Worm (Caenorhabditis elegans): ENCODE measurements around the gene Y57G7A.2.

Gene Y57G7A.2

DNA sequence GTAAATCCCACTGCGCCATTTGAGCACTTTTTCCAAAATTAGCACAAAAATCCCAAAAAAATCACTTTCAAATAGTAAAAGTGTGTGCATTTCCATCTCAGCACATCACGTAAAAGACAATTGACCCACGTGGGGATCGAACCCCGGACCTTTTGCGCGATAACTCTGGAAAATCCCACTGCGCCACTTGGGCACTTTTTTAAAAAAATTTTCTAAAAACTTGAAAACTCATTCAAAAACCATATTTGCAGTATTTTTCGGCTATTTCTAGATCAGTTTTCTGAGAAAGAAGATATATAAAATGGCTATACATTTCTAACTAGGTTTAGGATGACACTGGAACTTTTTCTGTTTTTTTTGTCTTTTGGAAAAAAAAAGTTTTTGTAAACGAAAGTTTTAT is 44.2 kb downstream of the Y57G7A.2 start:
- TF ChIP-seq lin-40 (tag; optimal IDR thresholded peaks at IDR 0.05) = no peak
- no peak for TF ChIP-seq rpc-1 (optimal IDR thresholded peaks at IDR 0.05)
- peak; percentile 7 for TF ChIP-seq rpc-1 (tag; optimal IDR thresholded peaks at IDR 0.05)

ce11 chrII:1341416-1341815 is 45.5 kb downstream of the Y57G7A.2 start:
- no peak for TF ChIP-seq Y95B8A.8 (GFP tag; IDR thresholded peaks at IDR 0.05)
- no peak for TF ChIP-seq madf-10 (tag; optimal IDR thresholded peaks at IDR 0.05)
- TF ChIP-seq F22D6.2 (tag; optimal IDR thresholded peaks at IDR 0.05) = no peak
- TF ChIP-seq aptf-2 (GFP tag; conservative IDR thresholded peaks at IDR 0.05) = no peak
- TF ChIP-seq pbrm-1 (GFP tag; IDR thresholded peaks at IDR 0.05) = no peak
- TF ChIP-seq hmg-1.2 (GFP tag; IDR thresholded peaks at IDR 0.05) = no peak
- no peak for TF ChIP-seq F39B2.1 (GFP tag; IDR thresholded peaks at IDR 0.05)
- no peak for TF ChIP-seq lir-1 (GFP tag; conservative IDR thresholded peaks at IDR 0.05)
- no peak for TF ChIP-seq sea-2 (GFP tag; IDR thresholded peaks at IDR 0.05)
- TF ChIP-seq attf-3 (GFP tag; conservative IDR thresholded peaks at IDR 0.05) = no peak
- no peak for TF ChIP-seq athp-1 (tag; optimal IDR thresholded peaks at IDR 0.05)
- no peak for TF ChIP-seq B0261.1 (tag; optimal IDR thresholded peaks at IDR 0.05)
- TF ChIP-seq hlh-26 (GFP tag; conservative IDR thresholded peaks at IDR 0.05) = no peak
- no peak for TF ChIP-seq Y79H2A.3 (GFP tag; conservative IDR thresholded peaks at IDR 0.05)
- TF ChIP-seq attf-6 (GFP tag; IDR thresholded peaks at IDR 0.05) = no peak
- no peak for TF ChIP-seq ets-4 (GFP tag; optimal IDR thresholded peaks at IDR 0.05)
- TF ChIP-seq tbp1 (GFP tag; optimal IDR thresholded peaks at IDR 0.05) = no peak
- TF ChIP-seq nfya-2 (GFP tag; IDR thresholded peaks at IDR 0.05) = no peak
- TF ChIP-seq ztf-6 (GFP tag; IDR thresholded peaks at IDR 0.05) = no peak

ce11 chrII:1343748-1344147 is 47.9 kb downstream of the Y57G7A.2 start:
- TF ChIP-seq sea-2 (GFP tag; IDR thresholded peaks at IDR 0.05) = no peak

DNA sequence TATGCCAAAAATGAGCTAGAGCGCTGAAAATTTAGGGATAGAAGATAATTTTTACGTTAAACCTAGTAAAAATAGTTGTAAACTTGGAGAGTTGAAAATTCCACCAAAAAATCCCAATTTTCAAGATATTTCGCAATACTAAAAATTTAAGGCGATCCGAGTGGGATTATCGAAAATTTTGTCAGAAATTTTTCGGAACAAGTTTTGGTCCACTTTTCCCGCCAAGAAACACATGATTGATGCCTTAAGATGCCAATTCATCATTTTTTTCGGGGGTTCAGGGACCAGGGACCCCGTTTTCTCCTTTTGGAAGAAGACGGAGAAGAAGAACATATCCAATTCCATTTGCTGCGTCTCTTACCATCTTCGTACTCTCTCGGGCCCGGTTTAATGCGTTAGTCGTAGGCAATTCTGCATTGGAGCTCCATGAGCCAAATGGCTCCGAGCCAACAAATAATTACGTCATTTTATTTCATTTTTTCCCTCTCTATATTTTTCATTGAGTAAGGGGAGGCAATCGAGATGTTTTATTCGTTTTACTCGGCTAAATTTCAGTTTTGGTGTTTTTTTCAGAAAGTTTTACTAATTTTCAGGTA is 48.7 kb downstream of the Y57G7A.2 start:
- TF ChIP-seq tlf-1 (GFP tag; optimal IDR thresholded peaks at IDR 0.05) (no peak), chd-7 (tag; optimal IDR thresholded peaks at IDR 0.05) (no peak), F10E7.11 (tag; optimal IDR thresholded peaks at IDR 0.05) (no peak), lsy-27 (tag; optimal IDR thresholded peaks at IDR 0.05; ENCODE audit: borderline replicate concordance, insufficient read depth) (no peak), dpff-1 (tag; optimal IDR thresholded peaks at IDR 0.05) (no peak), hrde-1 (tag; optimal IDR thresholded peaks at IDR 0.05; ENCODE audit: borderline replicate concordance) (no peak), zim-3 (tag; optimal IDR thresholded peaks at IDR 0.05) (no peak), cebp-1 (GFP tag; IDR thresholded peaks at IDR 0.05) (peak; percentile 75), cebp-1 (tag; optimal IDR thresholded peaks at IDR 0.05) (peak; percentile 95), sea-2 (GFP tag; IDR thresholded peaks at IDR 0.05) (no peak)
